Worm (Caenorhabditis elegans) whole organism, mixed stage, embryonic: Measurements from ENCODE around the gene sumv-2.
A peak's percentile ranks its signal among the peaks of the same experiment; 100 is the strongest.
"Not testable (repeated sequence)": the region's sequence is repeated elsewhere in the genome, so short reads cannot be mapped to it uniquely, and the experiment has no call there.

ENCODE experiments used
- M03D4.4 ChIP-seq: sonication (generic microtip); optimal IDR thresholded peaks from 2 replicates; lab custom pipeline; 2017; ENCODE audit warnings: mild to moderate bottlenecking, missing genetic modification characterization, missing compliant biosample characterization
- bed-3 ChIP-seq: fragments of 200-800 bp; sonication (Bioruptor generic); optimal IDR thresholded peaks from 3 replicates; lab custom pipeline; 2018; ENCODE audit warnings: mild to moderate bottlenecking, missing genetic modification characterization, moderate library complexity, missing compliant biosample characterization
- blmp-1 ChIP-seq: fragments of 150-350 bp; optimal IDR thresholded peaks from 2 replicates; lab custom pipeline; 2014; ENCODE audit warnings: missing biosample characterization, missing genetic modification characterization
- ceh-39 ChIP-seq: fragments of 150-350 bp; optimal IDR thresholded peaks from 2 replicates; lab custom pipeline; 2014; ENCODE audit warnings: missing biosample characterization, missing genetic modification characterization
- ceh-43 ChIP-seq: fragments of 200-800 bp; sonication (Bioruptor generic); optimal IDR thresholded peaks from 2 replicates; lab custom pipeline; 2018; ENCODE audit warnings: mild to moderate bottlenecking, missing genetic modification characterization, moderate library complexity, missing compliant biosample characterization
- ceh-83 ChIP-seq: fragments of 200-800 bp; sonication (Bioruptor generic); optimal IDR thresholded peaks from 2 replicates; lab custom pipeline; 2018; ENCODE audit warnings: mild to moderate bottlenecking, missing genetic modification characterization, missing compliant biosample characterization
- ces-1 ChIP-seq: fragments of 150-350 bp; optimal IDR thresholded peaks from 2 replicates; lab custom pipeline; 2014; ENCODE audit warnings: missing biosample characterization, missing genetic modification reagents, missing genetic modification characterization
- cnd-1 ChIP-seq: fragments of 200-800 bp; sonication (Bioruptor generic); optimal IDR thresholded peaks from 2 replicates; lab custom pipeline; 2018; ENCODE audit warnings: mild to moderate bottlenecking, missing genetic modification characterization, missing compliant biosample characterization
- drap-1 ChIP-seq: fragments of 200-800 bp; sonication (Bioruptor generic); optimal IDR thresholded peaks from 3 replicates; lab custom pipeline; 2018; ENCODE audit warnings: mild to moderate bottlenecking, missing genetic modification characterization, missing compliant biosample characterization
- elt-1 ChIP-seq: sonication (generic microtip); optimal IDR thresholded peaks from 2 replicates; lab custom pipeline; 2017; ENCODE audit warnings: missing genetic modification characterization, mild to moderate bottlenecking, missing compliant biosample characterization, antibody characterized with exemption, moderate library complexity, borderline replicate concordance; ENCODE audit not compliant: insufficient read depth
- elt-3 ChIP-seq: fragments of 150-350 bp; optimal IDR thresholded peaks from 2 replicates; lab custom pipeline; 2014; ENCODE audit warnings: missing biosample characterization, missing genetic modification characterization
- flh-1 ChIP-seq: fragments of 200-800 bp; sonication (Bioruptor generic); optimal IDR thresholded peaks from 2 replicates; lab custom pipeline; 2018; ENCODE audit warnings: mild to moderate bottlenecking, missing genetic modification characterization, moderate library complexity, missing compliant biosample characterization
- hlh-1 ChIP-seq: fragments of 150-350 bp; optimal IDR thresholded peaks from 2 replicates; lab custom pipeline; 2014; ENCODE audit warnings: missing biosample characterization, missing genetic modification reagents, missing genetic modification characterization
- lin-13 ChIP-seq: fragments of 150-350 bp; optimal IDR thresholded peaks from 2 replicates; lab custom pipeline; 2014; ENCODE audit warnings: missing biosample characterization, missing genetic modification characterization
- lin-32 ChIP-seq: fragments of 200-800 bp; sonication (Bioruptor generic); optimal IDR thresholded peaks from 2 replicates; lab custom pipeline; 2018; ENCODE audit warnings: mild to moderate bottlenecking, missing genetic modification characterization, missing compliant biosample characterization
- lsy-2 ChIP-seq: fragments of 150-350 bp; optimal IDR thresholded peaks from 2 replicates; lab custom pipeline; 2014; ENCODE audit warnings: missing biosample characterization, missing genetic modification characterization
- mab-5 ChIP-seq: fragments of 150-350 bp; optimal IDR thresholded peaks from 2 replicates; lab custom pipeline; 2014; ENCODE audit warnings: missing biosample characterization, missing genetic modification characterization
- mep-1 ChIP-seq: fragments of 150-350 bp; optimal IDR thresholded peaks from 2 replicates; lab custom pipeline; 2017; ENCODE audit warnings: missing biosample characterization, missing genetic modification reagents, missing genetic modification characterization, inconsistent platforms
- mls-2 ChIP-seq: sonication (generic microtip); optimal IDR thresholded peaks from 2 replicates; lab custom pipeline; 2016; ENCODE audit warnings: mild to moderate bottlenecking, missing genetic modification characterization, moderate library complexity, missing compliant biosample characterization
- nhr-12 ChIP-seq: fragments of 150-350 bp; optimal IDR thresholded peaks from 2 replicates; lab custom pipeline; 2014; ENCODE audit warnings: missing biosample characterization, missing genetic modification characterization
- nhr-2 ChIP-seq: fragments of 150-350 bp; optimal IDR thresholded peaks from 2 replicates; lab custom pipeline; 2014; ENCODE audit warnings: missing biosample characterization, missing genetic modification characterization
- nhr-237 ChIP-seq: fragments of 150-350 bp; optimal IDR thresholded peaks from 2 replicates; lab custom pipeline; 2014; ENCODE audit warnings: missing biosample characterization, missing genetic modification characterization
- nhr-28 ChIP-seq: fragments of 150-350 bp; optimal IDR thresholded peaks from 2 replicates; lab custom pipeline; 2014; ENCODE audit warnings: missing biosample characterization, missing genetic modification characterization
- sem-2 ChIP-seq: fragments of 200-800 bp; sonication (Bioruptor generic); optimal IDR thresholded peaks from 2 replicates; lab custom pipeline; 2018; ENCODE audit warnings: mild to moderate bottlenecking, missing genetic modification characterization, missing compliant biosample characterization
- snpc-4 ChIP-seq: fragments of 150-350 bp; optimal IDR thresholded peaks from 2 replicates; lab custom pipeline; 2014; ENCODE audit warnings: missing biosample characterization, missing genetic modification characterization
- sptf-1 ChIP-seq: sonication (generic microtip); optimal IDR thresholded peaks from 2 replicates; lab custom pipeline; 2017; ENCODE audit warnings: mild to moderate bottlenecking, missing genetic modification characterization, moderate library complexity, missing compliant biosample characterization
- unc-120 ChIP-seq: sonication (generic microtip); optimal IDR thresholded peaks from 2 replicates; lab custom pipeline; 2017; ENCODE audit warnings: missing genetic modification characterization, missing compliant biosample characterization; ENCODE audit not compliant: poor library complexity, severe bottlenecking
- unc-39 ChIP-seq: fragments of 150-350 bp; optimal IDR thresholded peaks from 2 replicates; lab custom pipeline; 2014; ENCODE audit warnings: missing biosample characterization, missing genetic modification characterization
- unc-62 ChIP-seq: fragments of 150-350 bp; optimal IDR thresholded peaks from 2 replicates; lab custom pipeline; 2014; ENCODE audit warnings: missing biosample characterization, missing genetic modification reagents, missing genetic modification characterization
- ztf-11 ChIP-seq: fragments of 150-350 bp; optimal IDR thresholded peaks from 2 replicates; lab custom pipeline; 2014; ENCODE audit warnings: missing biosample characterization, missing genetic modification characterization

The sumv-2 gene

DNA sequence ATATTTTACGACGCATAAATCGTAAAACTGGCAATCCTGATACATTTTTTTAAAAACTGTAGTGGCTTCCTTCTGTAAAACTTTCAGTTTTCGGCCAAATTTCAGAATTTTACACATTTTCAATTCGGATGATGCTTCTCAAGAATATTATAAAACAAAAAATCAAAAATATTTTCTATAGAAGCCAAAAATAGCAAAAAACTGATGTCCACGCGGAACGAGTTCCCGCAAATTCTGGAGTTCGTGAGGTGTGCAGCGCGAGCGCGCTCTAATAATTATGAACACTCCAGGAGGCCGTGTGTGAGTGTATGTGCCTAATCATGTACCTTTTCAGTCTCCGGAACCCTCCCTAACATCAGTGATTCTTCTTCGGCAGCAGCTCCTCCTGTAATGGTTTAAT, at the start of gene sumv-2:
TSS of gene sumv-2 (plus strand) at position 301 of the 400 bp plus-strand sequence.
- no peak for TF ChIP-seq nhr-2 (tag; lab: Kevin White, UChicago)
- TF ChIP-seq blmp-1 (tag; lab: Kevin White, UChicago) = no peak
- TF ChIP-seq elt-3 (tag; lab: Kevin White, UChicago) = no peak
- TF ChIP-seq lin-13 = no peak
- TF ChIP-seq cnd-1 (tag; lab: Kevin White, UChicago) = no peak
- TF ChIP-seq ceh-83 (GFP tag; lab: Kevin White, UChicago) = no peak
- no peak for TF ChIP-seq nhr-237 (tag; lab: Kevin White, UChicago)
- no peak for TF ChIP-seq lin-32 (GFP tag; lab: Kevin White, UChicago)
- TF ChIP-seq sptf-1 (tag; lab: Kevin White, UChicago) = no peak
- no peak for TF ChIP-seq ceh-39 (tag; lab: Kevin White, UChicago)
- TF ChIP-seq drap-1 (GFP tag; lab: Kevin White, UChicago) = no peak
- no peak for TF ChIP-seq flh-1 (GFP tag; lab: Kevin White, UChicago)
- TF ChIP-seq hlh-1 (tag; lab: Kevin White, UChicago) = no peak
- TF ChIP-seq unc-39 = no peak
- TF ChIP-seq elt-1 (tag; lab: Kevin White, UChicago) = no peak
- TF ChIP-seq bed-3 (GFP tag; lab: Kevin White, UChicago) = no peak
- no peak for TF ChIP-seq M03D4.4
- no peak for TF ChIP-seq ztf-11
- no peak for TF ChIP-seq mep-1
- TF ChIP-seq, all 35 proteins: peak for 0

DNA sequence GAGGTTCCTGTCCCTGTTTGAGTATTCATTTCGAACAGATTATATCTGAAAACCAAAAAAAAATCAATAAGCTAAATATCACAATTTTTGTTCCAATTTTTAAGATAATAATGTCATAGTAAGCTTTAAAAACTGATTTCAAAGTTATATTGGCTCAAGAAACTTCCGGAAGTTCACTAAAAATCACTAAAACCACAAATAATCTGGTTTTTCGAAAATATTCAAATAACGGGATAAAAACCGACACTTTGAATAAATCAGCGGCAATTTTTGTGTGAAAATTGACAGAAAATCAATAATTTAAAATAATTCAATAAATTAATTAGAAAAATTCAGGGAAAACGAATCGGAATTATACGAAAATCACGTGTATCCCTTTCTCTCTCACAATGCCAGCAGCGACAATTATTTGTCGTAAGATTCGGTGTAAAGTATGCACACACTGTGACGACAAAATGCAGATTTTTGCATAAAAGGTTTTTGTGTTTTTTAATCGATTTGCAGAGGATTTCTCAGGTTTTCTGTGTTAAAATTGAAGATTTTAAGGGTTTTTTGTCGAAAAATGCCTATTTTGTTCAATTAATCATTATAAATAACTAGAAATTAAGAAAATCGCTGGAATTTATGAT, 47.2 kb upstream of the sumv-2 start, which contains the start of gene sut-2:
TSS of gene sut-2 (minus strand) at position 51 of the 629 bp plus-strand sequence.
- TF ChIP-seq mep-1 (peak; percentile 7), ceh-83 (GFP tag; lab: Kevin White, UChicago) (no peak), unc-39 (no peak), elt-1 (tag; lab: Kevin White, UChicago) (no peak), elt-3 (tag; lab: Kevin White, UChicago) (no peak), bed-3 (GFP tag; lab: Kevin White, UChicago) (no peak), unc-120 (peak; percentile 85), ces-1 (peak; percentile 69), lsy-2 (tag; lab: Kevin White, UChicago) (peak; percentile 7), nhr-28 (tag; lab: Kevin White, UChicago) (no peak)

DNA sequence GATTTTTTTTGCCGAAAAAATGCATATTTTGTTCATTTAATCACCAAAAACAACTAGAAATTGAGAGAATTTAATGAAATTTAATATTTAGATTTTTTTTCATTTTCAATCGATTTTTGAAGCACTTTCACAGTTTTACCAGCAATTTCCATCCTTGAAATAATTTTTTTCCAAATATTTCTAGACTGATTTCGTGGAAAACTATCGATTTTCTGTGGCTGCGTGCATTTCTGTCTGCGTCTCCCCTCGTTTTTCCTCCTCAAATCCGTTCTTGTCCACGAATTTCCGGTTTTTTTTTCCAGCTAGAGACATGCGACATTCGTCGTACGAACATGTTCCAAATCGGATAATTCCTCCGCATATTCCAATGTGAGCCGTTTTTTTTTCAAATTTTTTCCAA, 46.5 kb upstream of the sumv-2 start, which contains the start of gene Y61A9LA.3:
TSS of gene Y61A9LA.3 (plus strand) at position 301 of the 400 bp plus-strand sequence.
- TF ChIP-seq bed-3 (GFP tag; lab: Kevin White, UChicago) = no peak
- no peak for TF ChIP-seq ceh-43 (GFP tag; lab: Kevin White, UChicago)
- TF ChIP-seq ceh-39 (tag; lab: Kevin White, UChicago) = no peak
- TF ChIP-seq ces-1 = no peak
- no peak for TF ChIP-seq nhr-2 (tag; lab: Kevin White, UChicago)
- TF ChIP-seq drap-1 (GFP tag; lab: Kevin White, UChicago) = no peak
- TF ChIP-seq elt-3 (tag; lab: Kevin White, UChicago) = no peak
- no peak for TF ChIP-seq mab-5 (tag; lab: Kevin White, UChicago)
- no peak for TF ChIP-seq snpc-4

DNA sequence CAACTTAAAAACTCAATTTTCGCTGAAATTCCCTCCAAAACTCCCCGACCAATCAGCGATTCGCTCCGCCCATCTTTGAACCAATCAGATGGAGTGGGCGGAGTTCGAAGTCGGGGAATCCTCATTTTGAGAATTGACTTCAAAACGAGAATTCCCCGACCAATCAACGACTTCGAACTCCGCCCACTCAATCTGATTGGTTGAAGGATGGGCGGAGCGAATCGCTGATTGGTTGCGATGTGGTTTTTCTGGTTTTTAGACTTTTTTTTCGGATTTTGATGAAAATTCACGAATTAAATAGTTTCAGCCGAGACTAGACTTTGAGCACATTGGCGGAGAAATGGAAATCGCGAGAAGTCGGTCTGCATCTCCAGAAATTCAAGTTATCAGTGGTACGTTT, 45.4 kb upstream of the sumv-2 start:
- TF ChIP-seq elt-3 (tag; lab: Kevin White, UChicago) (no peak), unc-62 (GFP tag; lab: Kevin White, UChicago) (no peak), M03D4.4 (no peak)
- TF ChIP-seq, all 35 proteins: peak for 0

DNA sequence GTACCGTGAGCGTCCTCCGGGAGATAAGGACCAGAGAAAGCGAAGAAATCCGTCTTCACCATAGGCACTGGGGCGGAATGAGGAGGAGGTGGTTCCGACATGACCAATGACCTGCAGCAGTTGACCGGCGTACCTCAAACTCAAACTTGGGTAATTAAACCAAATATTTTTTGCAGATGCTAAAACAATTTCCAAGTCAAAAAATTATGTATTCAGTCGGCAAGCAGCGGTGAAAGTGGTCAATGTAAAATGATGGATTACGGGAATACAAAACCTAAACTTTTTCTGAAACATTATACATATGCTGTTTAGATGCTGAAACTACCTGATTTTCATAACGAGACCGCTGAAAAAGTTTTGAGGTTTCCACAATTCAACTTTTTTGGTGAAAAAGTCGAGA, 43.5 kb upstream of the sumv-2 start, which contains the start of gene hpo-39:
TSS of gene hpo-39 (minus strand) at position 101 of the 400 bp plus-strand sequence.
- not testable (repeated sequence) for TF ChIP-seq bed-3, ceh-43, unc-62 (GFP tag; lab: Kevin White, UChicago)

DNA sequence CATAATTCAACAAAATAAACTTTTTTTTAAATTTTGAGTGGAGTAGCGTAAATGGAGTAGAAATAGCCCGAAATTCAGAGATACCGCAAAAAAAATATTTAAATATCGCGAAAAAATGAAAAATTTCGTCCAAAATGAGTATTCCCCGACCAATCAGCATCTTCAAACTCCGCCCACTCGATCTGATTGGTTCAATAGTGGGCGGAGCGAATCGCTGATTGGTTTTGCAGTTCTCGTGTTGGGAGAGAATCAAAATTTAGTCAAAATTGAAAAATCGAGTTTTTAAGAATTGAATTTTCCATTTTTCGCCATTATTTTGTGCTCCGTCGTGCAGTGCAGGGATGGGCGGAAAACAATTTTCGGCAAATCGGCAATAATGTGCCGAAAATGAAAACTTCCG, 41.9 kb upstream of the sumv-2 start:
- TF ChIP-seq nhr-28 (tag; lab: Kevin White, UChicago) (no peak), lin-13 (no peak), hlh-1 (tag; lab: Kevin White, UChicago) (no peak), lin-32 (GFP tag; lab: Kevin White, UChicago) (no peak), unc-120 (no peak), drap-1 (GFP tag; lab: Kevin White, UChicago) (no peak), ceh-43 (GFP tag; lab: Kevin White, UChicago) (no peak), nhr-12 (tag; lab: Kevin White, UChicago) (no peak), bed-3 (GFP tag; lab: Kevin White, UChicago) (no peak), sem-2 (GFP tag; lab: Kevin White, UChicago) (no peak), mls-2 (tag; lab: Kevin White, UChicago) (no peak), M03D4.4 (no peak), sptf-1 (tag; lab: Kevin White, UChicago) (no peak), unc-62 (GFP tag; lab: Kevin White, UChicago) (no peak), nhr-237 (tag; lab: Kevin White, UChicago) (no peak), ztf-11 (no peak), blmp-1 (tag; lab: Kevin White, UChicago) (no peak)
- TF ChIP-seq, all 35 proteins: peak for 0
